Fruit fly (Drosophila melanogaster) whole organism, embryonic: Measurements from ENCODE around the gene CG42494.

ENCODE experiments used
- Blimp-1 ChIP-seq: fragments of 200-800 bp; sonication (Bioruptor generic); optimal IDR thresholded peaks from 3 replicates; lab custom pipeline; 2018; ENCODE audit warnings: missing biosample characterization, missing genetic modification characterization, mild to moderate bottlenecking, moderate library complexity, missing genetic modification reagents
- CG10267 ChIP-seq: fragments of 200-800 bp; sonication (Bioruptor generic); optimal IDR thresholded peaks from 2 replicates; lab custom pipeline; 2018; ENCODE audit warnings: missing biosample characterization, mild to moderate bottlenecking, missing genetic modification characterization, moderate library complexity
- CG11247 ChIP-seq: fragments of 200-800 bp; sonication (Bioruptor generic); IDR thresholded peaks from 2 replicates; pipeline ENCODE4 v1.3.6; 2022; ENCODE audit warnings: missing biosample characterization, missing genetic modification characterization
- CG11723 ChIP-seq: fragments of 200-800 bp; sonication (Bioruptor generic); optimal IDR thresholded peaks from 2 replicates; lab custom pipeline; 2017; ENCODE audit warnings: missing biosample characterization, mild to moderate bottlenecking, missing genetic modification characterization
- CG12942 ChIP-seq: fragments of 200-800 bp; sonication (Bioruptor generic); optimal IDR thresholded peaks from 3 replicates; lab custom pipeline; 2016; ENCODE audit warnings: missing biosample characterization, missing genetic modification characterization
- CG13424 ChIP-seq: fragments of 200-800 bp; sonication (Bioruptor generic); optimal IDR thresholded peaks from 2 replicates; lab custom pipeline; 2019; ENCODE audit warnings: missing biosample characterization, mild to moderate bottlenecking, missing genetic modification characterization, moderate library complexity
- CG15269 ChIP-seq: fragments of 200-800 bp; sonication (Bioruptor generic); optimal IDR thresholded peaks from 2 replicates; lab custom pipeline; 2018; ENCODE audit warnings: missing biosample characterization, mild to moderate bottlenecking, missing genetic modification characterization, moderate library complexity
- CG16779 ChIP-seq: fragments of 200-800 bp; sonication (Bioruptor generic); IDR thresholded peaks from 2 replicates; pipeline ENCODE4 v1.3.6; 2022; ENCODE audit warnings: missing biosample characterization, missing genetic modification characterization
- CG2889 ChIP-seq: fragments of 200-800 bp; sonication (Bioruptor generic); IDR thresholded peaks from 3 replicates; pipeline ENCODE4 v1.3.6; 2022; ENCODE audit warnings: missing biosample characterization, missing genetic modification characterization
- CG30020 ChIP-seq: fragments of 200-800 bp; optimal IDR thresholded peaks from 2 replicates; lab custom pipeline; 2019; ENCODE audit warnings: missing biosample characterization, mild to moderate bottlenecking, missing genetic modification characterization, moderate library complexity
- CG30403 ChIP-seq: fragments of 200-800 bp; sonication (Bioruptor generic); optimal IDR thresholded peaks from 3 replicates; lab custom pipeline; 2016; ENCODE audit warnings: missing biosample characterization, missing genetic modification characterization
- CG31441 ChIP-seq: fragments of 200-800 bp; sonication (Bioruptor generic); IDR thresholded peaks from 2 replicates; pipeline ENCODE4 v1.3.6; 2022; ENCODE audit warnings: missing biosample characterization, missing genetic modification characterization
- CG3847 ChIP-seq: fragments of 200-800 bp; sonication (Bioruptor generic); IDR thresholded peaks from 2 replicates; pipeline ENCODE4 v1.3.6; 2022; ENCODE audit warnings: missing biosample characterization, missing genetic modification characterization
- CG4730 ChIP-seq: fragments of 200-800 bp; sonication (Bioruptor generic); IDR thresholded peaks from 2 replicates; pipeline ENCODE4 v1.3.6; 2022; ENCODE audit warnings: missing biosample characterization, missing genetic modification characterization
- CG6813 ChIP-seq: fragments of 200-800 bp; sonication (Bioruptor generic); optimal IDR thresholded peaks from 2 replicates; lab custom pipeline; 2017; ENCODE audit warnings: missing biosample characterization, missing genetic modification characterization, mild to moderate bottlenecking, moderate library complexity, missing genetic modification reagents
- CG7839 ChIP-seq: fragments of 200-800 bp; sonication (Bioruptor generic); optimal IDR thresholded peaks from 3 replicates; lab custom pipeline; 2018; ENCODE audit warnings: missing biosample characterization, mild to moderate bottlenecking, missing genetic modification characterization, moderate library complexity
- CG7963 ChIP-seq: fragments of 200-800 bp; sonication (Bioruptor generic); IDR thresholded peaks from 3 replicates; pipeline ENCODE4 v1.3.6; 2022; ENCODE audit warnings: missing biosample characterization, missing genetic modification characterization; ENCODE audit not compliant: partially characterized antibody
- CG8281 ChIP-seq: fragments of 200-800 bp; sonication (Bioruptor generic); optimal IDR thresholded peaks from 2 replicates; lab custom pipeline; 2018; ENCODE audit warnings: missing biosample characterization, mild to moderate bottlenecking, missing genetic modification characterization, moderate library complexity
- CG8359 ChIP-seq: fragments of 200-800 bp; sonication (Bioruptor generic); optimal IDR thresholded peaks from 2 replicates; lab custom pipeline; 2017; ENCODE audit warnings: missing biosample characterization, mild to moderate bottlenecking, missing genetic modification characterization, borderline replicate concordance
- CG9609 ChIP-seq: fragments of 200-800 bp; sonication (Bioruptor generic); optimal IDR thresholded peaks from 3 replicates; lab custom pipeline; 2016; ENCODE audit warnings: missing biosample characterization, missing genetic modification characterization
- CG9797 ChIP-seq: fragments of 200-800 bp; sonication (Bioruptor generic); optimal IDR thresholded peaks from 3 replicates; lab custom pipeline; 2018; ENCODE audit warnings: missing biosample characterization, mild to moderate bottlenecking, missing genetic modification characterization
- CoRest ChIP-seq: fragments of 200-800 bp; sonication (Bioruptor generic); optimal IDR thresholded peaks from 3 replicates; lab custom pipeline; 2018; ENCODE audit warnings: missing biosample characterization, mild to moderate bottlenecking, missing genetic modification characterization, moderate library complexity
- HLH3B ChIP-seq: fragments of 200-800 bp; sonication (Bioruptor generic); IDR thresholded peaks from 2 replicates; pipeline ENCODE4 v1.3.6; 2022; ENCODE audit warnings: missing biosample characterization, missing genetic modification characterization
- Meics ChIP-seq: fragments of 200-800 bp; sonication (Bioruptor generic); optimal IDR thresholded peaks from 2 replicates; lab custom pipeline; 2017; ENCODE audit warnings: missing biosample characterization, mild to moderate bottlenecking, missing genetic modification characterization
- Mes4 ChIP-seq: fragments of 200-800 bp; sonication (Bioruptor generic); optimal IDR thresholded peaks from 2 replicates; lab custom pipeline; 2016; ENCODE audit warnings: missing biosample characterization, missing genetic modification characterization
- Nf-YB ChIP-seq: fragments of 200-800 bp; sonication (Bioruptor generic); optimal IDR thresholded peaks from 3 replicates; lab custom pipeline; 2019; ENCODE audit warnings: missing biosample characterization, mild to moderate bottlenecking, missing genetic modification characterization, moderate library complexity
- NfI ChIP-seq: fragments of 200-800 bp; sonication (Bioruptor generic); optimal IDR thresholded peaks from 3 replicates; lab custom pipeline; 2018; ENCODE audit warnings: missing biosample characterization, mild to moderate bottlenecking, missing genetic modification characterization, moderate library complexity
- Rfx ChIP-seq: fragments of 200-800 bp; sonication (Bioruptor generic); IDR thresholded peaks from 2 replicates; pipeline ENCODE4 v1.3.6; 2022; ENCODE audit warnings: missing biosample characterization, missing genetic modification characterization
- Taf1 ChIP-seq: fragments of 200-800 bp; sonication (Bioruptor generic); IDR thresholded peaks from 2 replicates; pipeline ENCODE4 v1.3.6; 2022; ENCODE audit warnings: missing biosample characterization, missing genetic modification characterization
- ato ChIP-seq: fragments of 200-800 bp; sonication (Bioruptor generic); IDR thresholded peaks from 2 replicates; pipeline ENCODE4 v1.3.6; 2022; ENCODE audit warnings: missing biosample characterization, missing genetic modification characterization; ENCODE audit not compliant: partially characterized antibody
- croc ChIP-seq: fragments of 200-800 bp; sonication (Bioruptor generic); conservative IDR thresholded peaks from 3 replicates; pipeline ENCODE4 v1.3.6; 2022; ENCODE audit warnings: missing biosample characterization, missing genetic modification characterization
- cwo ChIP-seq: fragments of 200-800 bp; sonication (Bioruptor generic); optimal IDR thresholded peaks from 3 replicates; lab custom pipeline; 2017; ENCODE audit warnings: missing biosample characterization, missing genetic modification characterization, mild to moderate bottlenecking, moderate library complexity, missing genetic modification reagents
- dm ChIP-seq: fragments of 200-800 bp; sonication (Bioruptor generic); optimal IDR thresholded peaks from 3 replicates; lab custom pipeline; 2016; ENCODE audit warnings: missing biosample characterization, missing genetic modification characterization
- dysf ChIP-seq: fragments of 200-800 bp; sonication (Bioruptor generic); IDR thresholded peaks from 3 replicates; pipeline ENCODE4 v1.3.6; 2022; ENCODE audit warnings: missing biosample characterization, missing genetic modification characterization
- fu2 ChIP-seq: fragments of 200-800 bp; sonication (Bioruptor generic); optimal IDR thresholded peaks from 2 replicates; lab custom pipeline; 2016; ENCODE audit warnings: missing biosample characterization, missing genetic modification characterization
- gcm2 ChIP-seq: fragments of 200-800 bp; sonication (Bioruptor generic); optimal IDR thresholded peaks from 2 replicates; lab custom pipeline; 2016; ENCODE audit warnings: missing biosample characterization, missing genetic modification characterization
- gfzf ChIP-seq: fragments of 200-800 bp; sonication (Bioruptor generic); optimal IDR thresholded peaks from 2 replicates; lab custom pipeline; 2016; ENCODE audit warnings: missing biosample characterization, mild to moderate bottlenecking, missing genetic modification characterization, moderate library complexity
- insv ChIP-seq, 2 experiments: fragments of 200-800 bp; sonication (Bioruptor generic); optimal IDR thresholded peaks; 3 replicates each; lab custom pipeline; 2016 to 2018; ENCODE audit warnings: missing biosample characterization in 2 of 2, missing genetic modification characterization in 2 of 2
- phol ChIP-seq: fragments of 200-800 bp; sonication (Bioruptor generic); optimal IDR thresholded peaks from 3 replicates; lab custom pipeline; 2018; ENCODE audit warnings: missing biosample characterization, mild to moderate bottlenecking, missing genetic modification characterization, moderate library complexity
- salm ChIP-seq: fragments of 200-800 bp; sonication (Bioruptor generic); optimal IDR thresholded peaks from 2 replicates; lab custom pipeline; 2018; ENCODE audit warnings: missing biosample characterization, mild to moderate bottlenecking, missing genetic modification characterization
- sens ChIP-seq: fragments of 200-800 bp; sonication (Bioruptor generic); peaks from one replicate; lab custom pipeline; 2016; ENCODE audit warnings: missing biosample characterization, missing genetic modification characterization
- stwl ChIP-seq: fragments of 200-800 bp; sonication (Bioruptor generic); optimal IDR thresholded peaks from 3 replicates; lab custom pipeline; 2018; ENCODE audit warnings: missing biosample characterization, mild to moderate bottlenecking, missing genetic modification characterization, moderate library complexity
- sug ChIP-seq: fragments of 200-800 bp; optimal IDR thresholded peaks from 2 replicates; lab custom pipeline; 2019; ENCODE audit warnings: missing biosample characterization, mild to moderate bottlenecking, missing genetic modification characterization, moderate library complexity
- tap ChIP-seq: fragments of 200-800 bp; optimal IDR thresholded peaks from 3 replicates; lab custom pipeline; 2019; ENCODE audit warnings: missing biosample characterization, mild to moderate bottlenecking, missing genetic modification characterization, moderate library complexity
- trh ChIP-seq: fragments of 200-800 bp; sonication (Bioruptor generic); optimal IDR thresholded peaks from 2 replicates; lab custom pipeline; 2016; ENCODE audit warnings: missing biosample characterization, missing genetic modification characterization
- ttk ChIP-seq: fragments of 200-800 bp; sonication (Bioruptor generic); IDR thresholded peaks from 2 replicates; pipeline ENCODE4 v2.1.2; 2022; ENCODE audit warnings: missing biosample characterization, missing genetic modification characterization
- unpg ChIP-seq: fragments of 200-800 bp; sonication (Bioruptor generic); optimal IDR thresholded peaks from 3 replicates; lab custom pipeline; 2018; ENCODE audit warnings: missing biosample characterization, mild to moderate bottlenecking, missing genetic modification characterization, moderate library complexity
- usp ChIP-seq: fragments of >200 bp; optimal IDR thresholded peaks from 2 replicates; lab custom pipeline; 2017; ENCODE audit warnings: missing biosample characterization, missing genetic modification characterization
- wek ChIP-seq: fragments of 200-800 bp; sonication (Bioruptor generic); optimal IDR thresholded peaks from 3 replicates; lab custom pipeline; 2018; ENCODE audit warnings: missing biosample characterization, mild to moderate bottlenecking, missing genetic modification characterization, moderate library complexity

Gene CG42494

dm6 chr3L:3143383-3143962 is 40.7 kb upstream of the CG42494 start, which contains the start of the genes CG11537 and Alg2 (continued):
- TF ChIP-seq CG8359 (GFP tag; lab: Kevin White, UChicago) = no peak
- no peak for TF ChIP-seq wek
- no peak for TF ChIP-seq CG16779 (GFP tag; lab: Robert Waterston, UW)
- no peak for TF ChIP-seq ato (GFP tag; lab: Robert Waterston, UW)
- TF ChIP-seq CG7963 (GFP tag; lab: Robert Waterston, UW) = no peak
- peak; percentile 21 for TF ChIP-seq Blimp-1 (GFP tag; lab: Kevin White, UChicago)
- no peak for TF ChIP-seq CG8281
- no peak for TF ChIP-seq CG2889
- no peak for TF ChIP-seq CG11723 (GFP tag; lab: Kevin White, UChicago)
- TF ChIP-seq salm (tag; lab: Kevin White, UChicago) = no peak
- 0 out of 2 replicates have a peak, but pooled peaks have one; percentile 22 for TF ChIP-seq CG3847 (GFP tag; lab: Robert Waterston, UW)
- peak; percentile 21 for TF ChIP-seq CG7839 (tag; lab: Kevin White, UChicago)
- peak; percentile 66 for TF ChIP-seq CG9797 (GFP tag; lab: Kevin White, UChicago)
- TF ChIP-seq CG10267 (tag; lab: Kevin White, UChicago) = peak; percentile 44
- TF ChIP-seq CG13424 (tag; lab: Kevin White, UChicago) = peak; percentile 24
- TF ChIP-seq CoRest (tag; lab: Kevin White, UChicago) = peak; percentile 38
- TF ChIP-seq CG15269 = peak; percentile 26
- TF ChIP-seq phol = peak; percentile 44
- no peak for TF ChIP-seq tap (tag; lab: Kevin White, UChicago)
- TF ChIP-seq Rfx (GFP tag; lab: Robert Waterston, UW) = peak; percentile 56
- peak in 1 of 2 experiments; percentile 6 for TF ChIP-seq insv (GFP tag; optimal IDR thresholded peaks at IDR 0.05; lab: Kevin White, UChicago)
- TF ChIP-seq CG11247 (GFP tag; lab: Robert Waterston, UW) = peak; percentile 36; the same call in 1 of the 2 replicates
- no peak for TF ChIP-seq trh (GFP tag; lab: Kevin White, UChicago)
- no peak for TF ChIP-seq Mes4 (GFP tag; lab: Kevin White, UChicago)
- peak; percentile 6 for TF ChIP-seq CG9609 (GFP tag; lab: Kevin White, UChicago)
- TF ChIP-seq HLH3B (GFP tag; lab: Robert Waterston, UW) = peak; percentile 13; the same call in 1 of the 2 replicates
- TF ChIP-seq NfI = peak; percentile 4
- peak; percentile 4 for TF ChIP-seq sug
- TF ChIP-seq ttk (GFP tag; lab: Robert Waterston, UW) = no peak
- no peak for TF ChIP-seq CG12942 (GFP tag; lab: Kevin White, UChicago)
- TF ChIP-seq CG6813 (GFP tag; lab: Kevin White, UChicago) = no peak
- TF ChIP-seq CG30020 (tag; lab: Kevin White, UChicago) = peak; percentile 26
- TF ChIP-seq CG4730 (GFP tag; lab: Robert Waterston, UW) = no peak
- TF ChIP-seq cwo (GFP tag; lab: Kevin White, UChicago) = no peak
- no peak for TF ChIP-seq gcm2
- TF ChIP-seq dm (GFP tag; lab: Kevin White, UChicago) = peak; percentile 12
- peak; percentile 38 for TF ChIP-seq unpg
- no peak for TF ChIP-seq fu2 (GFP tag; lab: Kevin White, UChicago)
- TF ChIP-seq dysf (GFP tag; lab: Robert Waterston, UW) = peak; percentile 27; the same call in 1 of the 3 replicates
- TF ChIP-seq usp (GFP tag; lab: Kevin White, UChicago) = no peak
- no peak for TF ChIP-seq Taf1
- TF ChIP-seq CG30403 (GFP tag; lab: Kevin White, UChicago) = peak; percentile 22
- TF ChIP-seq sens (GFP tag; lab: Kevin White, UChicago) = peak; percentile 56
- peak; percentile 33 for TF ChIP-seq Nf-YB (GFP tag; lab: Kevin White, UChicago)
- peak; percentile 69 for TF ChIP-seq gfzf (GFP tag; lab: Kevin White, UChicago)
- 0 out of 2 replicates have a peak, but pooled peaks have one; percentile 20 for TF ChIP-seq CG31441 (GFP tag; lab: Robert Waterston, UW)
- no peak for TF ChIP-seq croc (GFP tag; lab: Robert Waterston, UW)
- TF ChIP-seq Meics (GFP tag; lab: Kevin White, UChicago) = peak; percentile 39
- peak; percentile 28 for TF ChIP-seq stwl (tag; lab: Kevin White, UChicago)
- TF ChIP-seq, all 482 proteins: peak for 106
